Worm (Caenorhabditis elegans): Measurements from ENCODE around the gene unc-8.

The unc-8 gene

DNA sequence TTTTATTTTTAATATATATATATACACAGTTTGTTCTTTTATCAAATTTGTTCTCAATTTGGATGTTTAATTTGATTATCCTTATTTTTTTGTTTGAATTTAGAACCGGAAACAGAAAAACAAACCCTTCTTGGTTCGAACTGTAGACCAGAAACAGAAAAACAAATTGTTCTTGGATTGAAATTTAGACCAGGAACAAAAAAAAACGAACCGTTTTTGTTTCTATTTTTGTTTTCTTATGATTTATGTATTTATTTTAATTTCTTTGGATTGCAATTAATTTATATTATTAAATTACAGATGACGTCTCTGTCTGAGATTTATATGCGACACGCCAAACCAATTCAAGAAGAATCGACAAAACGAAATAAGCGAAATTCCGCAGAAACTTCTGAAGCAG lies 21.6 kb upstream of the unc-8 start, which contains the start of gene C42D4.19:
TSS of gene C42D4.19 (plus strand) at position 301 of the 400 bp plus-strand sequence.
- TF ChIP-seq elt-4 (tag; optimal IDR thresholded peaks at IDR 0.05), result no peak
- TF ChIP-seq fkh-10 (GFP tag; optimal IDR thresholded peaks at IDR 0.05), result no peak
- TF ChIP-seq fkh-6 (tag; optimal IDR thresholded peaks at IDR 0.05), result no peak
- no peak for TF ChIP-seq pqm-1 (tag; optimal IDR thresholded peaks at IDR 0.05)
- no peak for TF ChIP-seq npax-4 (tag; optimal IDR thresholded peaks at IDR 0.05)
- no peak for TF ChIP-seq tbx-2 (tag; optimal IDR thresholded peaks at IDR 0.05)
- no peak for TF ChIP-seq ceh-22 (tag; optimal IDR thresholded peaks at IDR 0.05)
- no peak for TF ChIP-seq ceh-30 (tag; optimal IDR thresholded peaks at IDR 0.05)
- no peak for TF ChIP-seq F13H6.1 (tag; optimal IDR thresholded peaks at IDR 0.05)
- TF ChIP-seq sox-4 (tag; optimal IDR thresholded peaks at IDR 0.05), result no peak
- TF ChIP-seq ceh-48 (tag; optimal IDR thresholded peaks at IDR 0.05), result no peak

DNA sequence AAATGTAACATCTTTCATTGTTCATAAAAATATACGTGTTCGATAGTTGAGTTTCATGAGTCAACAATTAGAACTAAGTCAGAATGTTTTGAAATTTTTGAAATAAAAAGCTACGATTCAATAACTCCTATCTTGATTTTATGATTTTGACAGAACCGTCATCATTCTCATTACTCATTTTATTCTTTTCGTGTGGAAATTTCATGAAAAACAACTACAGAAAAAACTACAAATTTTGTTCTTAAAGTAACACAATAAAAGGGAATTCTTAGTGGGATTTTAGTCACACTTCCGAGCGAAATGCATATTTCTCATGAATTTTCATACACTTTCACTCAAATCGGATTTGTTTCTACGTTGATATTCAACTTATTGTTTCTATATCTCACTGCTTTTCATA lies 20.1 kb upstream of the unc-8 start, which contains the start of gene str-44:
TSS of gene str-44 (plus strand) at position 301 of the 400 bp plus-strand sequence.
- TF ChIP-seq odd-2 (tag; optimal IDR thresholded peaks at IDR 0.05) (no peak), ceh-31 (tag; optimal IDR thresholded peaks at IDR 0.05) (no peak), fax-1 (tag; optimal IDR thresholded peaks at IDR 0.05) (no peak), K09A11.1 (tag; optimal IDR thresholded peaks at IDR 0.05; ENCODE audit: insufficient read depth) (no peak), ttx-3 (tag; optimal IDR thresholded peaks at IDR 0.05) (no peak), ceh-48 (tag; optimal IDR thresholded peaks at IDR 0.05) (no peak), elt-4 (tag; optimal IDR thresholded peaks at IDR 0.05) (no peak), hlh-13 (GFP tag; optimal IDR thresholded peaks at IDR 0.05) (no peak), ceh-45 (GFP tag; IDR thresholded peaks at IDR 0.05) (no peak), hlh-6 (tag; optimal IDR thresholded peaks at IDR 0.05) (no peak), unc-3 (GFP tag; conservative IDR thresholded peaks at IDR 0.05) (no peak), unc-3 (tag; optimal IDR thresholded peaks at IDR 0.05) (no peak), tbx-2 (tag; optimal IDR thresholded peaks at IDR 0.05) (no peak), syd-9 (tag; optimal IDR thresholded peaks at IDR 0.05) (no peak), unc-55 (GFP tag; optimal IDR thresholded peaks at IDR 0.05) (no peak), ceh-18 (tag; optimal IDR thresholded peaks at IDR 0.05) (no peak), ets-4 (tag; optimal IDR thresholded peaks at IDR 0.05) (no peak), rnt-1 (tag; optimal IDR thresholded peaks at IDR 0.05) (no peak), ceh-24 (tag; optimal IDR thresholded peaks at IDR 0.05) (no peak), dmd-4 (tag; optimal IDR thresholded peaks at IDR 0.05; ENCODE audit: borderline replicate concordance) (no peak)

DNA sequence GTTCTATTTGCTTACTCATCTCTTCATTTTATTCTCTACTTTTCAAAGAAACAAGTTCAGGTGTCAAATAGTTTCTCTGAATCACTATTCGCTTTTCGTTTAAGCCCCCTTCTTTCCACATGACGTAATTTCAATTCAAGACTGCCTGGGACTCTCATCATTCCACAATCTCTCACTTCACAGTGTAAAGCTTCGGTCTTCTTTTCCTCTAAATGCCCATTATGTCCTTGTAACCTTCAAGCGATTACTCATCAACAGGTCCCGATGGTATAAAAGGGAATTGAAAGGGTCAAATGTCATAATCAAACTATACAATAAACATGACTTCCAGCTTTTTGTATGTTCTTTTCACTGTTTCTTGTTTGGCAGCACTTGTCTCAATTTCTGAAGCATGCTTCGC lies 18.0 kb upstream of the unc-8 start, which contains the start of gene C42D4.3:
TSS of gene C42D4.3 (plus strand) at position 298 of the 400 bp plus-strand sequence.
- TF ChIP-seq pag-3 (tag; optimal IDR thresholded peaks at IDR 0.05; ENCODE audit: borderline replicate concordance) (no peak), madf-2 (tag; optimal IDR thresholded peaks at IDR 0.05) (no peak), F13H6.1 (tag; optimal IDR thresholded peaks at IDR 0.05) (no peak)

DNA sequence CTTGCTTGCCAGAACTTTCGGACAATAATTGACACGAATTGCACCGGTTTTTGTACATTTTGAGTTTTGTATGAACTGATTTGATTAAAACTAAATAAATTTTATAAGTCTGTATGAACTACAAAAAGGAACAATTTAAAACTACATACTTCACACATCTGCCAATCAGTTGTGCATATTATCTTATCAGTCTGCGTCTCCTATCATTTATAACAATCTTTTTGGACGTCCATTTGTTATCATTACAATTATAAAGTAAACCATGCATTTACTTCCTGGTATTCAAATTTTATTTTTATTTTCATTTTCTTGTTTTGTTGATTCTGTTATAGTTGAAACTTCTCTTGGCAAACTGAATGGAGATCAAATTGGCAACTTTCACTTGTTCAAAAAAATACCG lies 16.6 kb upstream of the unc-8 start, which contains the start of gene cest-10:
TSS of gene cest-10 (plus strand) at position 254 of the 400 bp plus-strand sequence.
- peak; percentile 71 for TF ChIP-seq elt-2 (tag; optimal IDR thresholded peaks at IDR 0.05)
- no peak for TF ChIP-seq dve-1 (tag; optimal IDR thresholded peaks at IDR 0.05)

DNA sequence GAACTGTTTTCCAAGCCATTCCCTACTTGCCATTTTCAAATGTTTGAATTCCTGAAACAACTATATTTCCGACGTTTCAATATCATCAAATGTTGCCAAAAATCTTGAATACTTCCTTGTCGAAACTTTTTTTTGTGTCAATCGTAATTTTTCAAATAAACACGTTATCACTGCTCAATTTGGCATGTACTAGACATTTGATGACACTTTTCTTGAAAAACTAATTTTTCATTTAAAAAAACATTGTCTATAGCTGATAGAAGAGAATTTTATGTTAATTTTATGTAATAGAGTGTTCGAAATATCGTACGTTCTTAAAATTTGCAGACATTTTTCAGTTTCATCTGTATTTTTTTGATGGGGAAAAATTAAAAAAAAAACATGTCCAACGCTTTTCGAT lies 14.1 kb upstream of the unc-8 start:
- TF ChIP-seq hlh-30 (tag; optimal IDR thresholded peaks at IDR 0.05; ENCODE audit: insufficient read depth) (no peak), npax-4 (tag; optimal IDR thresholded peaks at IDR 0.05) (no peak), ceh-45 (GFP tag; IDR thresholded peaks at IDR 0.05) (no peak), sdc-2 (tag; optimal IDR thresholded peaks at IDR 0.05) (no peak), pros-1 (tag; optimal IDR thresholded peaks at IDR 0.05) (no peak)
